Fruit fly (Drosophila melanogaster): ENCODE measurements around the gene Jhbp12.
A peak's percentile ranks its signal among the peaks of the same experiment; 100 is the strongest.

The Jhbp12 gene

DNA sequence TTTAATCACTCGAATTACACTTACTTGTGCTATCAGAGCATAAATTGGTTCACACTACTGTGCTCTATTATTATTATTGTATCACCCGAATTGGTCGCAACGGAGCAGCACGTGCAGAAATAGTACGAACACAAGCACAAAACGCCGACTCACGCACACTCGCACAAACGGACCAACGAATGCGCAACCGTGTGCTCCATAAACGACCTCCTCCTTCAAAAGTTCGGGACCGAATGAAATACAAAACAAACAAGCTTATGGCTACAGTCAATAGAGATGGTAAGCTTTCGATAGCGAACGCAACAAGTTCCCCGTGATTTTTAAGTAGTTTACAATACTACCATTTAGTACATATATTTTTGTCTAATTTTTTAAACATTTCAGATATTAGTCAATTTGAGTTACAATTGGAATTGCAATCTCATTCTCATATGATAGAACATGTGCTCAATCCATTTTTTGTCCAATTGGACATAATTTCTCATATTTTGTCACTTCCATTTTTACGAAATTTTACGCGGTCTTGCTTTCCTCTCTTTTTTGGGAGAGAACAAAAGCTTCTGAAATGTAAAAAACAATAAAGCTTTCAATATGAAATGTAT, 19.2 kb downstream of the Jhbp12 start, which contains the start of gene Cftr:
TSS of gene Cftr (minus strand) at position 239 of the 602 bp plus-strand sequence.
- TF ChIP-seq br (GFP tag; optimal IDR thresholded peaks at IDR 0.05), result peak; percentile 75
- peak; percentile 38 for TF ChIP-seq psq (GFP tag; optimal IDR thresholded peaks at IDR 0.05)
- TF ChIP-seq Dfd (GFP tag; optimal IDR thresholded peaks at IDR 0.05), result no peak
- TF ChIP-seq CG9705 (GFP tag; optimal IDR thresholded peaks at IDR 0.05), result peak; percentile 45
- peak; percentile 62 for TF ChIP-seq woc (GFP tag; optimal IDR thresholded peaks at IDR 0.05)
- no peak for TF ChIP-seq N (GFP tag; optimal IDR thresholded peaks at IDR 0.05)
- peak; percentile 39 for TF ChIP-seq Myc (optimal IDR thresholded peaks at IDR 0.05)
- TF ChIP-seq ey (GFP tag; optimal IDR thresholded peaks at IDR 0.05), result peak; percentile 32
- TF ChIP-seq sage (GFP tag; optimal IDR thresholded peaks at IDR 0.05), result no peak
- no peak for TF ChIP-seq Abd-B (GFP tag; optimal IDR thresholded peaks at IDR 0.05)
- peak; percentile 71 for TF ChIP-seq fru (GFP tag; optimal IDR thresholded peaks at IDR 0.05)
- peak; percentile 64 for TF ChIP-seq Sp1 (GFP tag; optimal IDR thresholded peaks at IDR 0.05)
- no peak for TF ChIP-seq lola (GFP tag; optimal IDR thresholded peaks at IDR 0.05)
- TF ChIP-seq Hnf4 (GFP tag; optimal IDR thresholded peaks at IDR 0.05), result peak; percentile 86
- TF ChIP-seq dl (GFP tag; optimal IDR thresholded peaks at IDR 0.05; ENCODE audit: insufficient read depth in 1 of 2, partially characterized antibody in 2 of 2), result no peak
- TF ChIP-seq CrebA (GFP tag; optimal IDR thresholded peaks at IDR 0.05; ENCODE audit: borderline replicate concordance), result peak; percentile 48
- peak; percentile 78 for TF ChIP-seq h (GFP tag; optimal IDR thresholded peaks at IDR 0.05)
- TF ChIP-seq Dif (GFP tag; optimal IDR thresholded peaks at IDR 0.05; ENCODE audit: partially characterized antibody), result peak; percentile 77
- peak; percentile 50 for TF ChIP-seq HLH106 (tag; optimal IDR thresholded peaks at IDR 0.05)
- peak in 1 of 2 experiments; percentile 61 for TF ChIP-seq foxo (GFP tag; optimal IDR thresholded peaks at IDR 0.05)
- TF ChIP-seq Rel (GFP tag; optimal IDR thresholded peaks at IDR 0.05), result no peak
- TF ChIP-seq Rel (tag; optimal IDR thresholded peaks at IDR 0.05), result peak; percentile 91
- TF ChIP-seq Hr78 (GFP tag; optimal IDR thresholded peaks at IDR 0.05), result no peak
- no peak for TF ChIP-seq GATAd (GFP tag; optimal IDR thresholded peaks at IDR 0.05)
- peak; percentile 91 for TF ChIP-seq brk (GFP tag; optimal IDR thresholded peaks at IDR 0.05)
- peak; percentile 32 for TF ChIP-seq sv (GFP tag; optimal IDR thresholded peaks at IDR 0.05)
- TF ChIP-seq rgr (GFP tag; optimal IDR thresholded peaks at IDR 0.05), result peak; percentile 78
- no peak for TF ChIP-seq dmrt93B (GFP tag; optimal IDR thresholded peaks at IDR 0.05)
- peak; percentile 82 for TF ChIP-seq Jra (GFP tag; optimal IDR thresholded peaks at IDR 0.05)
- TF ChIP-seq jim (GFP tag; optimal IDR thresholded peaks at IDR 0.05), result peak; percentile 88
- no peak for TF ChIP-seq Vsx2 (GFP tag; optimal IDR thresholded peaks at IDR 0.05; ENCODE audit: partially characterized antibody)
- no peak for TF ChIP-seq pan (optimal IDR thresholded peaks at IDR 0.05)
- peak; percentile 29 for TF ChIP-seq Mio (GFP tag; optimal IDR thresholded peaks at IDR 0.05)
- peak; percentile 37 for TF ChIP-seq CG32264 (GFP tag; optimal IDR thresholded peaks at IDR 0.05)
- TF ChIP-seq tai (GFP tag; optimal IDR thresholded peaks at IDR 0.05), result peak; percentile 80
- peak; percentile 62 for TF ChIP-seq dsf (GFP tag; optimal IDR thresholded peaks at IDR 0.05; ENCODE audit: borderline replicate concordance)
- peak; percentile 92 for TF ChIP-seq Hr83 (GFP tag; optimal IDR thresholded peaks at IDR 0.05; ENCODE audit: poor library complexity, severe bottlenecking)
- no peak for TF ChIP-seq usp (GFP tag; optimal IDR thresholded peaks at IDR 0.05)
- peak; percentile 61 for TF ChIP-seq OdsH (GFP tag; optimal IDR thresholded peaks at IDR 0.05)

DNA sequence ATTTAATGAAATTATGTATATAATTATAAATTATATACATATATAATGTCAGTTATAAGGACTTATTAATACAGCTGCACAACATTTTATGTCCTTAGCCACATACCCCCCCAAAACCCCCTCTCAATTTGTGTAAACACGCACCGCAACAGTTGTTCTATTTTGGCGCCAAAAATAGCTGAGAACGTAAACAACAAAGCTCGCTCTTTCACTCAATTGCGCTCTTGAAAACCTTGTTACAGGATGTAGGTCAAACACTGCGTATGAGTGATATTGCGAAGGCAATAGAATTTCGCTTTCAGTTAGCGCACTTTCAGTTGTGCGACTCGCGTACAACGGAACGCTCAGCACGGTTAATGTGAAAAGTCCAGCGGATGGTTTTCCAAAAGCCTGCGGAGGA, 19.8 kb downstream of the Jhbp12 start, which contains the start of gene Esyt2:
TSS of gene Esyt2 (plus strand) at position 332 of the 400 bp plus-strand sequence.
- no peak for TF ChIP-seq brk (GFP tag; optimal IDR thresholded peaks at IDR 0.05)
- TF ChIP-seq psq (GFP tag; optimal IDR thresholded peaks at IDR 0.05), result no peak
- no peak for TF ChIP-seq Abd-B (GFP tag; optimal IDR thresholded peaks at IDR 0.05)
- TF ChIP-seq Dfd (GFP tag; optimal IDR thresholded peaks at IDR 0.05), result no peak
- no peak for TF ChIP-seq lola (GFP tag; optimal IDR thresholded peaks at IDR 0.05)
- no peak for TF ChIP-seq Mio (GFP tag; optimal IDR thresholded peaks at IDR 0.05)
- TF ChIP-seq HLH106 (tag; optimal IDR thresholded peaks at IDR 0.05), result no peak
- TF ChIP-seq OdsH (GFP tag; optimal IDR thresholded peaks at IDR 0.05), result no peak
- no peak for TF ChIP-seq Hnf4 (GFP tag; optimal IDR thresholded peaks at IDR 0.05)
- no peak for TF ChIP-seq ey (GFP tag; optimal IDR thresholded peaks at IDR 0.05)
- TF ChIP-seq dsf (GFP tag; optimal IDR thresholded peaks at IDR 0.05; ENCODE audit: borderline replicate concordance), result no peak
- no peak for TF ChIP-seq Sp1 (GFP tag; optimal IDR thresholded peaks at IDR 0.05)
- TF ChIP-seq woc (GFP tag; optimal IDR thresholded peaks at IDR 0.05), result no peak
- TF ChIP-seq usp (GFP tag; optimal IDR thresholded peaks at IDR 0.05), result no peak
- no peak for TF ChIP-seq pan (optimal IDR thresholded peaks at IDR 0.05)
- no peak for TF ChIP-seq Myc (optimal IDR thresholded peaks at IDR 0.05)

Data from whole organism, wandering third instar larva.